Worm (Caenorhabditis elegans): ENCODE measurements around the gene W09H1.1.

The W09H1.1 gene

ce11 chrII:13199674-13200215 is 18.4 kb upstream of the W09H1.1 start, which contains the start of gene btf-1 (continued):
- TF ChIP-seq hlh-11 (tag; optimal IDR thresholded peaks at IDR 0.05) (peak; percentile 60), ama-1 (optimal IDR thresholded peaks at IDR 0.05) (peak; percentile 96), saeg-2 (GFP tag; IDR thresholded peaks at IDR 0.05) (no peak), ztf-11 (tag; optimal IDR thresholded peaks at IDR 0.05) (no peak), nhr-10 (tag; optimal IDR thresholded peaks at IDR 0.05) (no peak), lir-3 (tag; optimal IDR thresholded peaks at IDR 0.05) (peak; percentile 54), fos-1 (tag; optimal IDR thresholded peaks at IDR 0.05) (peak; percentile 42)

ce11 chrII:13198845-13199244 is 17.5 kb upstream of the W09H1.1 start:
- no peak for TF ChIP-seq ama-1 (optimal IDR thresholded peaks at IDR 0.05)
- TF ChIP-seq T26A8.4 (GFP tag; IDR thresholded peaks at IDR 0.05), result no peak
- peak in 1 of 2 experiments; percentile 61 for TF ChIP-seq unc-62 (GFP tag; optimal IDR thresholded peaks at IDR 0.05 in 1 of 2)
- TF ChIP-seq unc-62 (tag; optimal IDR thresholded peaks at IDR 0.05), result no peak
- no peak for TF ChIP-seq jun-1 (tag; optimal IDR thresholded peaks at IDR 0.05)
- no peak for TF ChIP-seq unc-39 (tag; optimal IDR thresholded peaks at IDR 0.05)
- no peak for TF ChIP-seq unc-130 (GFP tag; optimal IDR thresholded peaks at IDR 0.05)
- TF ChIP-seq nhr-48 (tag; optimal IDR thresholded peaks at IDR 0.05), result no peak
- no peak for TF ChIP-seq arid-1 (GFP tag; conservative IDR thresholded peaks at IDR 0.05)
- no peak for TF ChIP-seq fkh-10 (GFP tag; optimal IDR thresholded peaks at IDR 0.05)
- no peak for TF ChIP-seq F10B5.3 (tag; optimal IDR thresholded peaks at IDR 0.05)
- TF ChIP-seq mxl-3 (GFP tag; optimal IDR thresholded peaks at IDR 0.05), result no peak
- TF ChIP-seq daf-16 (GFP tag; optimal IDR thresholded peaks at IDR 0.05), result no peak
- TF ChIP-seq daf-16 (tag; optimal IDR thresholded peaks at IDR 0.05), result no peak
- TF ChIP-seq Y48G9A.11 (GFP tag; IDR thresholded peaks at IDR 0.05), result peak; percentile 31; the same call in 1 of the 2 replicates
- no peak for TF ChIP-seq Y105C5A.15 (GFP tag; IDR thresholded peaks at IDR 0.05)
- TF ChIP-seq Y75B8A.6 (GFP tag; IDR thresholded peaks at IDR 0.05), result no peak
- TF ChIP-seq lin-29 (GFP tag; IDR thresholded peaks at IDR 0.05), result no peak
- TF ChIP-seq daf-19 (GFP tag; conservative IDR thresholded peaks at IDR 0.05), result no peak
- no peak for TF ChIP-seq lin-39 (tag; optimal IDR thresholded peaks at IDR 0.05)
- peak in 1 of 2 experiments; percentile 5 for TF ChIP-seq lsy-2 (tag; optimal IDR thresholded peaks at IDR 0.05)
- no peak for TF ChIP-seq zfp-3 (GFP tag; conservative IDR thresholded peaks at IDR 0.05)
- TF ChIP-seq mep-1 (tag; optimal IDR thresholded peaks at IDR 0.05), result peak; percentile 14
- no peak for TF ChIP-seq hif-1 (tag; optimal IDR thresholded peaks at IDR 0.05)
- peak; percentile 46 for TF ChIP-seq aha-1 (tag)
- no peak for TF ChIP-seq hlh-30 (tag; optimal IDR thresholded peaks at IDR 0.05; ENCODE audit: insufficient read depth)
- no peak for TF ChIP-seq F26F4.8 (GFP tag; conservative IDR thresholded peaks at IDR 0.05)
- TF ChIP-seq F44E2.7 (GFP tag; IDR thresholded peaks at IDR 0.05), result no peak
- TF ChIP-seq nhr-11 (tag; optimal IDR thresholded peaks at IDR 0.05), result no peak
- TF ChIP-seq dmd-9 (GFP tag; IDR thresholded peaks at IDR 0.05), result no peak
- TF ChIP-seq ZK546.5 (tag; optimal IDR thresholded peaks at IDR 0.05), result no peak
- no peak for TF ChIP-seq ctbp-1 (GFP tag; IDR thresholded peaks at IDR 0.05)
- no peak for TF ChIP-seq fos-1 (tag; optimal IDR thresholded peaks at IDR 0.05)
- TF ChIP-seq mes-2 (tag; optimal IDR thresholded peaks at IDR 0.05; ENCODE audit: poor library complexity, severe bottlenecking), result peak; percentile 44
- TF ChIP-seq sdz-12 (GFP tag; optimal IDR thresholded peaks at IDR 0.05), result no peak
- no peak for TF ChIP-seq mxl-2 (GFP tag; conservative IDR thresholded peaks at IDR 0.05)
- TF ChIP-seq dmd-8 (GFP tag; IDR thresholded peaks at IDR 0.05), result no peak
- no peak for TF ChIP-seq R02D3.7 (tag; optimal IDR thresholded peaks at IDR 0.05)
- 0 out of 2 replicates have a peak, but pooled peaks have one; percentile 19 for TF ChIP-seq lin-38 (GFP tag; IDR thresholded peaks at IDR 0.05)
- TF ChIP-seq hlh-11 (tag; optimal IDR thresholded peaks at IDR 0.05), result no peak
- TF ChIP-seq ces-1 (GFP tag; optimal IDR thresholded peaks at IDR 0.05), result no peak
- peak; percentile 25 for TF ChIP-seq dve-1 (tag; optimal IDR thresholded peaks at IDR 0.05; ENCODE audit: insufficient read depth)
- TF ChIP-seq rbr-2 (tag; optimal IDR thresholded peaks at IDR 0.05), result no peak
- TF ChIP-seq nhr-41 (GFP tag; IDR thresholded peaks at IDR 0.05), result no peak
- no peak for TF ChIP-seq madf-9 (GFP tag; conservative IDR thresholded peaks at IDR 0.05)
- no peak for TF ChIP-seq lim-7 (GFP tag; IDR thresholded peaks at IDR 0.05)
